Worm (Caenorhabditis elegans) whole organism, young adult: ENCODE measurements around the gene srd-13.
A peak's percentile ranks its signal among the peaks of the same experiment; 100 is the strongest.

Experiments used
- B0035.1 ChIP-seq: sonication (generic microtip); optimal IDR thresholded peaks from 2 replicates; lab custom pipeline; 2016; ENCODE audit warnings: missing genetic modification characterization, mild to moderate bottlenecking, missing compliant biosample characterization, missing genotype, missing genetic modification reagents
- B0261.1 ChIP-seq: sonication (generic microtip); optimal IDR thresholded peaks from 2 replicates; lab custom pipeline; 2016; ENCODE audit warnings: mild to moderate bottlenecking, missing genetic modification characterization, moderate library complexity, missing compliant biosample characterization
- B0336.3 ChIP-seq: fragments of 200-800 bp; sonication (Bioruptor generic); IDR thresholded peaks from 2 replicates; pipeline ENCODE4 v1.3.6; 2022; ENCODE audit warnings: missing genetic modification characterization, missing compliant biosample characterization
- F33H1.4 ChIP-seq: fragments of 200-800 bp; sonication (Bioruptor generic); IDR thresholded peaks from 2 replicates; pipeline ENCODE4 v1.3.6; 2022; ENCODE audit warnings: missing genetic modification reagents, missing genetic modification characterization, missing compliant biosample characterization
- K11D2.4 ChIP-seq: fragments of 200-800 bp; sonication (Bioruptor generic); IDR thresholded peaks from 2 replicates; pipeline ENCODE4 v1.3.6; 2022; ENCODE audit warnings: missing genetic modification reagents, missing genetic modification characterization, missing compliant biosample characterization
- K12H6.12 ChIP-seq: fragments of 200-800 bp; sonication (Bioruptor generic); optimal IDR thresholded peaks from 2 replicates; lab custom pipeline; 2018; ENCODE audit warnings: mild to moderate bottlenecking, missing genetic modification characterization, missing compliant biosample characterization
- Y53F4B.3 ChIP-seq: fragments of 200-800 bp; sonication (Bioruptor generic); IDR thresholded peaks from 2 replicates; pipeline ENCODE4 v1.3.6; 2022; ENCODE audit warnings: missing genetic modification reagents, missing genetic modification characterization, missing compliant biosample characterization
- Y56A3A.18 ChIP-seq: fragments of 200-800 bp; sonication (Bioruptor generic); IDR thresholded peaks from 2 replicates; pipeline ENCODE4 v1.3.6; 2022; ENCODE audit warnings: missing genetic modification reagents, missing genetic modification characterization, missing compliant biosample characterization
- ZK185.1 ChIP-seq: sonication (generic microtip); optimal IDR thresholded peaks from 2 replicates; lab custom pipeline; 2016; ENCODE audit warnings: mild to moderate bottlenecking, missing genetic modification characterization, missing compliant biosample characterization; ENCODE audit not compliant: poor library complexity, severe bottlenecking
- ama-1 ChIP-seq, 3 experiments: fragments of 150-350 bp in 1 of 3; sonication (generic microtip) in 2 of 3; optimal IDR thresholded peaks; 2 replicates each; lab custom pipeline; 2014 to 2018; ENCODE audit warnings: missing biosample characterization in 2 of 3, missing genetic modification characterization in 2 of 3, missing genetic modification reagents in 2 of 3
- aptf-3 ChIP-seq: fragments of 200-800 bp; sonication (Bioruptor generic); IDR thresholded peaks from 2 replicates; pipeline ENCODE4 v1.3.6; 2022; ENCODE audit warnings: missing genetic modification characterization, missing compliant biosample characterization
- attf-5 ChIP-seq: fragments of 200-800 bp; sonication (Bioruptor generic); optimal IDR thresholded peaks from 2 replicates; lab custom pipeline; 2018; ENCODE audit warnings: mild to moderate bottlenecking, missing genetic modification characterization, missing compliant biosample characterization
- cebp-1 ChIP-seq, 2 experiments: fragments of 200-800 bp in 1 of 2; sonication (Bioruptor generic) in 1 of 2; sonication (generic microtip) in 1 of 2; IDR thresholded peaks in 1 of 2; optimal IDR thresholded peaks in 1 of 2; 2 replicates each; pipeline versions ENCODE4 v1.3.6 to Lab custom; 2017 to 2022; ENCODE audit warnings: missing compliant biosample characterization in 2 of 2, missing genetic modification characterization in 2 of 2, mild to moderate bottlenecking in 1 of 2, missing genetic modification reagents in 1 of 2, moderate library complexity in 1 of 2
- ceh-40 ChIP-seq: fragments of 200-800 bp; sonication (Bioruptor generic); IDR thresholded peaks from 2 replicates; pipeline ENCODE4 v1.3.6; 2022; ENCODE audit warnings: missing genetic modification characterization, missing compliant biosample characterization
- ceh-79 ChIP-seq: sonication (generic microtip); optimal IDR thresholded peaks from 2 replicates; lab custom pipeline; 2017; ENCODE audit warnings: mild to moderate bottlenecking, missing genetic modification characterization, missing compliant biosample characterization
- ceh-91 ChIP-seq: fragments of 200-800 bp; sonication (Bioruptor generic); IDR thresholded peaks from 2 replicates; pipeline ENCODE4 v1.3.6; 2022; ENCODE audit warnings: missing genetic modification reagents, missing genetic modification characterization, missing compliant biosample characterization
- chd-7 ChIP-seq: sonication (generic microtip); optimal IDR thresholded peaks from 2 replicates; lab custom pipeline; 2016; ENCODE audit warnings: mild to moderate bottlenecking, missing genetic modification characterization, moderate library complexity, missing compliant biosample characterization
- dox-1 ChIP-seq: fragments of 200-800 bp; sonication (Bioruptor generic); IDR thresholded peaks from 2 replicates; pipeline ENCODE4 v1.3.6; 2022; ENCODE audit warnings: missing genetic modification reagents, missing genetic modification characterization, missing compliant biosample characterization
- dpff-1 ChIP-seq: sonication (generic microtip); optimal IDR thresholded peaks from 2 replicates; lab custom pipeline; 2017; ENCODE audit warnings: mild to moderate bottlenecking, missing genetic modification characterization, missing compliant biosample characterization
- dpl-1 ChIP-seq: fragments of 150-350 bp; optimal IDR thresholded peaks from 2 replicates; lab custom pipeline; 2014; ENCODE audit warnings: missing biosample characterization, missing genetic modification reagents, missing genetic modification characterization
- egrh-3 ChIP-seq: fragments of 200-800 bp; sonication (Bioruptor generic); IDR thresholded peaks from 2 replicates; pipeline ENCODE4 v1.3.6; 2022; ENCODE audit warnings: missing genetic modification reagents, missing genetic modification characterization, missing compliant biosample characterization
- ekl-4 ChIP-seq: fragments of 200-800 bp; sonication (Bioruptor generic); IDR thresholded peaks from 2 replicates; pipeline ENCODE4 v1.3.6; 2022; ENCODE audit warnings: missing genetic modification reagents, missing genetic modification characterization, missing compliant biosample characterization
- hmg-1.2 ChIP-seq: fragments of 200-800 bp; sonication (Bioruptor generic); IDR thresholded peaks from 2 replicates; pipeline ENCODE4 v1.3.6; 2022; ENCODE audit warnings: missing genetic modification reagents, missing genetic modification characterization, missing compliant biosample characterization
- hsf-1 ChIP-seq: fragments of 200-800 bp; sonication (Bioruptor generic); IDR thresholded peaks from 2 replicates; pipeline ENCODE4 v1.3.6; 2022; ENCODE audit warnings: missing genetic modification reagents, missing genetic modification characterization, missing compliant biosample characterization
- lin-26 ChIP-seq: fragments of 200-800 bp; sonication (Bioruptor generic); IDR thresholded peaks from 2 replicates; pipeline ENCODE4 v1.3.6; 2022; ENCODE audit warnings: missing genetic modification reagents, missing genetic modification characterization, missing compliant biosample characterization
- lin-40 ChIP-seq: sonication (generic microtip); optimal IDR thresholded peaks from 2 replicates; lab custom pipeline; 2016; ENCODE audit warnings: missing genetic modification characterization, mild to moderate bottlenecking, missing compliant biosample characterization, missing genotype, missing genetic modification reagents
- lin-54 ChIP-seq: fragments of 200-800 bp; sonication (Bioruptor generic); optimal IDR thresholded peaks from 2 replicates; lab custom pipeline; 2018; ENCODE audit warnings: mild to moderate bottlenecking, missing genetic modification characterization, missing compliant biosample characterization
- lir-1 ChIP-seq: fragments of 200-800 bp; sonication (Bioruptor generic); conservative IDR thresholded peaks from 2 replicates; pipeline ENCODE4 v1.3.6; 2022; ENCODE audit warnings: missing genetic modification reagents, missing genetic modification characterization, missing compliant biosample characterization
- madf-10 ChIP-seq: sonication (generic microtip); optimal IDR thresholded peaks from 2 replicates; lab custom pipeline; 2016; ENCODE audit warnings: mild to moderate bottlenecking, missing genetic modification characterization, missing compliant biosample characterization
- nfya-2 ChIP-seq: fragments of 200-800 bp; sonication (Bioruptor generic); IDR thresholded peaks from 2 replicates; pipeline ENCODE4 v1.3.6; 2022; ENCODE audit warnings: missing genetic modification reagents, missing genetic modification characterization, missing compliant biosample characterization
- nhr-120 ChIP-seq: fragments of 200-800 bp; sonication (Bioruptor generic); IDR thresholded peaks from 2 replicates; pipeline ENCODE4 v1.3.6; 2022; ENCODE audit warnings: missing genetic modification characterization, missing compliant biosample characterization
- nhr-27 ChIP-seq: fragments of 200-800 bp; sonication (Bioruptor generic); optimal IDR thresholded peaks from 2 replicates; lab custom pipeline; 2018; ENCODE audit warnings: mild to moderate bottlenecking, missing genetic modification characterization, moderate library complexity, missing compliant biosample characterization
- nhr-80 ChIP-seq: sonication (generic microtip); optimal IDR thresholded peaks from 2 replicates; lab custom pipeline; 2016; ENCODE audit warnings: missing genetic modification characterization, missing compliant biosample characterization
- pbrm-1 ChIP-seq: fragments of 200-800 bp; sonication (Bioruptor generic); IDR thresholded peaks from 2 replicates; pipeline ENCODE4 v1.3.6; 2022; ENCODE audit warnings: missing genetic modification reagents, missing genetic modification characterization, missing compliant biosample characterization
- repo-1 ChIP-seq: sonication (generic microtip); optimal IDR thresholded peaks from 2 replicates; lab custom pipeline; 2017; ENCODE audit warnings: mild to moderate bottlenecking, missing genetic modification characterization, missing compliant biosample characterization
- snpc-4 ChIP-seq, 5 experiments: fragments of 150-350 bp in 1 of 5; sonication (generic microtip) in 4 of 5; optimal IDR thresholded peaks; 2 replicates each; lab custom pipeline; 2014 to 2018; ENCODE audit warnings: missing genetic modification characterization in 5 of 5, missing biosample characterization in 3 of 5, antibody characterized with exemption in 2 of 5, mild to moderate bottlenecking in 2 of 5, missing compliant biosample characterization in 2 of 5, missing genotype in 2 of 5, moderate library complexity in 2 of 5, missing genetic modification reagents in 1 of 5
- tbx-9 ChIP-seq: sonication (generic microtip); optimal IDR thresholded peaks from 2 replicates; lab custom pipeline; 2016; ENCODE audit warnings: borderline replicate concordance, missing genetic modification characterization, inconsistent platforms, missing compliant biosample characterization
- unc-62 ChIP-seq: fragments of 150-350 bp; optimal IDR thresholded peaks from 2 replicates; lab custom pipeline; 2014; ENCODE audit warnings: missing biosample characterization, missing genetic modification reagents, missing genetic modification characterization
- zfh-2 ChIP-seq: fragments of 200-800 bp; sonication (Bioruptor generic); conservative IDR thresholded peaks from 2 replicates; pipeline ENCODE4 v1.3.6; 2022; ENCODE audit warnings: missing genetic modification reagents, missing genetic modification characterization, missing compliant biosample characterization
- ztf-22 ChIP-seq: fragments of 200-800 bp; sonication (Bioruptor generic); optimal IDR thresholded peaks from 2 replicates; lab custom pipeline; 2018; ENCODE audit warnings: mild to moderate bottlenecking, missing genetic modification characterization, moderate library complexity, missing compliant biosample characterization
- ztf-25 ChIP-seq: fragments of 200-800 bp; sonication (Bioruptor generic); IDR thresholded peaks from 2 replicates; pipeline ENCODE4 v1.3.6; 2022; ENCODE audit warnings: missing genetic modification reagents, missing genetic modification characterization, missing compliant biosample characterization
- ztf-3 ChIP-seq: fragments of 200-800 bp; sonication (Bioruptor generic); optimal IDR thresholded peaks from 2 replicates; lab custom pipeline; 2018; ENCODE audit warnings: mild to moderate bottlenecking, missing genetic modification characterization, missing compliant biosample characterization

Gene srd-13

DNA sequence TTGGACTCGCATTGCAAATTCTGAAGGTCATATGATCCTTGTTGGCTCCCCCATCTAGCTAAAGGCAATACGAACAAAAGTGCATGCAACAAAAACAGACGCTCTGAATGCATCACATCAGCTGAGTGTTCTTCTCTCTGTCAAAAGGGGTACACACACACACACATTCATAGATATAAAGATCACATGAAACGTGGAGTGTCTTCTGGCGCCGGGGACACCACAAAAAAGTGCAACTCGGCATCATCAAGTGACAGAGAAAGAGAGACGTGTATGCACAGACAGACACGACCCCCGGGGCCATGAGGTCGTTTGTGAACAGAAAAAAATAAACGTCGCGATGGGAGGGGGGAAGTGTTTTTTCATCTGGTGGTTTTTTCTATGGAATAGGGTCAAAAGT, 28.1 kb downstream of the srd-13 start (continued):
- TF ChIP-seq snpc-4 (GFP tag; optimal IDR thresholded peaks at IDR 0.05; lab: Kevin White, UChicago) (no peak), snpc-4 (tag; optimal IDR thresholded peaks at IDR 0.05; lab: Kevin White, UChicago) (peak in 3 of 4 experiments; percentile 13 to 62 (median 31)), lin-40 (tag; lab: Kevin White, UChicago) (peak; percentile 54), F33H1.4 (GFP tag; lab: Robert Waterston, UW) (no peak), ceh-91 (no peak), egrh-3 (0 out of 2 replicates have a peak, but pooled peaks have one; percentile 7), K12H6.12 (peak; percentile 93), zfh-2 (GFP tag; lab: Robert Waterston, UW) (peak; percentile 94), nhr-80 (tag; lab: Kevin White, UChicago) (peak; percentile 6), ceh-40 (GFP tag; lab: Robert Waterston, UW) (no peak), K11D2.4 (GFP tag; lab: Robert Waterston, UW) (peak; percentile 70; the same call in 1 of the 2 replicates), nhr-27 (tag; lab: Kevin White, UChicago) (no peak), ekl-4 (0 out of 2 replicates have a peak, but pooled peaks have one; percentile 17), madf-10 (tag; lab: Kevin White, UChicago) (peak; percentile 43), ztf-22 (GFP tag; lab: Kevin White, UChicago) (peak; percentile 46), Y56A3A.18 (GFP tag; lab: Robert Waterston, UW) (no peak), tbx-9 (no peak), lin-26 (0 out of 2 replicates have a peak, but pooled peaks have one; percentile 40), hmg-1.2 (GFP tag; lab: Robert Waterston, UW) (peak; percentile 49; the same call in 1 of the 2 replicates), cebp-1 (GFP tag; IDR thresholded peaks at IDR 0.05; lab: Robert Waterston, UW) (0 out of 2 replicates have a peak, but pooled peaks have one; percentile 45), cebp-1 (tag; optimal IDR thresholded peaks at IDR 0.05; lab: Kevin White, UChicago) (peak; percentile 83)

DNA sequence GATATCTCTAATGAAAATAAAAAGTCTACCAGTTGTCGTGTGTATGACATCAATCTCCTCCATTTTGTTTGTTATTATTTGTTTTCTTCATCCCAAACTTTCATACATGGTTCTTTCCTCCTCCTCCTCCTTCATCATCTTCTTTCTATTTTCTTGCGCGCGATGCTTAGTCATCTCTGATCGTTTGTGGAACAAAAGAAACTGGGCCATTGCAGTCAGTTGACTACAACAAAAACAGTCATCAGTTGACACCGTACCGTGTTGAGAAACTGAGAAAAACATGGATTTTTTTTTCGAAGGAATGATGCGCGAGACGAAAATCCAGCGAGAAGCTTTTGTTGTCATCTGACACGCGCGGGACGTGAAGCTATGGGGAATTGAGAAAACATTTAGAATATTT, 30.2 kb downstream of the srd-13 start:
- TF ChIP-seq lir-1 (GFP tag; lab: Robert Waterston, UW) (0 out of 2 replicates have a peak, but pooled peaks have one; percentile 33), dpff-1 (tag; lab: Kevin White, UChicago) (no peak), ekl-4 (peak; percentile 43; the same call in 1 of the 2 replicates)

DNA sequence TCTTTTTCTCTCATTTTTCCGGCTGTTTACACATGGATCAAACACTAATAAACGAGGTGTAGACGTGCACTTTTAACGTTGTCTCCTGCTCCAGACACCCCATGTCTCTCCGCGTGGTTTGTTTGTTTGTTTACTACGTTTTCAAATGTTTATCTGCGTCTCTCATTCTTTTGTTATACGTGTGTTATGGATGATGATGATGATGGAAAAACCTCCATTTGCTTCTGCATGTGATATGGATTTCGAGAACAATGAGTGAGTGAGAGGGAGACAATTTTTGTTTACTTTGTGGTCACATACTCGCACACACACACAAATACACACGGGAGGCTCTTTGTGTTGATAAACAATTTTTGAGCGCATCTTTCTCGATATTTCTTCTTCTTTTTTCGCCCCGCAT, 31.0 kb downstream of the srd-13 start:
- TF ChIP-seq repo-1 (tag; lab: Kevin White, UChicago) (no peak), nhr-120 (GFP tag; lab: Robert Waterston, UW) (no peak), nfya-2 (GFP tag; lab: Robert Waterston, UW) (no peak), ZK185.1 (tag; lab: Kevin White, UChicago) (no peak), chd-7 (tag; lab: Kevin White, UChicago) (peak; percentile 30), ama-1 (optimal IDR thresholded peaks at IDR 0.05; lab: Kevin White, UChicago) (peak; percentile 44), ama-1 (GFP tag; optimal IDR thresholded peaks at IDR 0.05; lab: Kevin White, UChicago) (no peak), Y53F4B.3 (GFP tag; lab: Robert Waterston, UW) (no peak), B0336.3 (GFP tag; lab: Robert Waterston, UW) (peak; percentile 28; the same call in 1 of the 2 replicates), ztf-3 (GFP tag; lab: Kevin White, UChicago) (no peak), lin-54 (GFP tag; lab: Kevin White, UChicago) (no peak), lin-26 (0 out of 2 replicates have a peak, but pooled peaks have one; percentile 23), aptf-3 (GFP tag; lab: Robert Waterston, UW) (no peak), hmg-1.2 (GFP tag; lab: Robert Waterston, UW) (peak; percentile 10; the same call in 1 of the 2 replicates), attf-5 (GFP tag; lab: Kevin White, UChicago) (peak; percentile 55), B0261.1 (tag; lab: Kevin White, UChicago) (no peak), ztf-25 (GFP tag; lab: Robert Waterston, UW) (no peak), K12H6.12 (peak; percentile 62), B0035.1 (tag; lab: Kevin White, UChicago) (no peak), dox-1 (peak; percentile 25; the same call in 1 of the 2 replicates), unc-62 (no peak), nhr-80 (tag; lab: Kevin White, UChicago) (peak; percentile 15), cebp-1 (GFP tag; IDR thresholded peaks at IDR 0.05; lab: Robert Waterston, UW) (no peak), cebp-1 (tag; optimal IDR thresholded peaks at IDR 0.05; lab: Kevin White, UChicago) (peak; percentile 62), snpc-4 (GFP tag; optimal IDR thresholded peaks at IDR 0.05; lab: Kevin White, UChicago) (no peak), snpc-4 (tag; optimal IDR thresholded peaks at IDR 0.05; lab: Kevin White, UChicago) (peak in 2 of 4 experiments; percentile 11 to 45), lin-40 (tag; lab: Kevin White, UChicago) (peak; percentile 40), hsf-1 (GFP tag; lab: Robert Waterston, UW) (no peak), ceh-79 (tag; lab: Kevin White, UChicago) (no peak), dpl-1 (no peak), pbrm-1 (peak; percentile 22; the same call in 1 of the 2 replicates)
